Fruit fly (Drosophila melanogaster) whole organism, prepupa: Measurements from ENCODE around the gene AdamTS-A.
A peak's percentile ranks its signal among the peaks of the same experiment; 100 is the strongest.

Experiments
- Blimp-1 ChIP-seq: fragments of 200-800 bp; sonication (Bioruptor generic); optimal IDR thresholded peaks from 3 replicates; lab custom pipeline; 2017; ENCODE audit warnings: missing biosample characterization, missing genetic modification characterization, mild to moderate bottlenecking, moderate library complexity, missing genetic modification reagents
- CG10669 ChIP-seq: fragments of 200-800 bp; sonication (Bioruptor generic); optimal IDR thresholded peaks from 3 replicates; lab custom pipeline; 2018; ENCODE audit warnings: missing biosample characterization, mild to moderate bottlenecking, missing genetic modification characterization, moderate library complexity
- CG11902 ChIP-seq: fragments of 200-800 bp; sonication (Bioruptor generic); optimal IDR thresholded peaks from 3 replicates; lab custom pipeline; 2016; ENCODE audit warnings: missing biosample characterization, missing genetic modification characterization
- CG15336 ChIP-seq: fragments of 200-800 bp; sonication (Bioruptor generic); IDR thresholded peaks from 2 replicates; pipeline ENCODE4 v1.3.6; 2022; ENCODE audit warnings: missing biosample characterization, missing genetic modification characterization
- CG1621 ChIP-seq: fragments of 200-800 bp; sonication (Bioruptor generic); optimal IDR thresholded peaks from 3 replicates; lab custom pipeline; 2018; ENCODE audit warnings: missing biosample characterization, mild to moderate bottlenecking, missing genetic modification characterization
- CG16779 ChIP-seq: fragments of 200-800 bp; sonication (Bioruptor generic); optimal IDR thresholded peaks from 3 replicates; lab custom pipeline; 2017; ENCODE audit warnings: missing biosample characterization, mild to moderate bottlenecking, missing genetic modification characterization
- CG31627 ChIP-seq: fragments of 200-800 bp; sonication (Bioruptor generic); optimal IDR thresholded peaks from 3 replicates; lab custom pipeline; 2016; ENCODE audit warnings: missing biosample characterization, missing genetic modification characterization
- CG34406 ChIP-seq: fragments of 200-800 bp; sonication (Bioruptor generic); optimal IDR thresholded peaks from 3 replicates; lab custom pipeline; 2016; ENCODE audit warnings: missing biosample characterization, missing genetic modification characterization
- CG4318 ChIP-seq: fragments of 200-800 bp; sonication (Bioruptor generic); optimal IDR thresholded peaks from 3 replicates; lab custom pipeline; 2017; ENCODE audit warnings: missing biosample characterization, mild to moderate bottlenecking, missing genetic modification characterization
- CG6854 ChIP-seq: fragments of 200-800 bp; sonication (Bioruptor generic); optimal IDR thresholded peaks from 2 replicates; lab custom pipeline; 2017; ENCODE audit warnings: missing biosample characterization, mild to moderate bottlenecking, missing genetic modification characterization
- CG9139 ChIP-seq: fragments of 200-800 bp; sonication (Bioruptor generic); optimal IDR thresholded peaks from 3 replicates; lab custom pipeline; 2017; ENCODE audit warnings: missing biosample characterization, mild to moderate bottlenecking, missing genetic modification characterization
- Eip75B ChIP-seq: fragments of 200-800 bp; sonication (Bioruptor generic); optimal IDR thresholded peaks from 3 replicates; lab custom pipeline; 2016; ENCODE audit warnings: missing biosample characterization, missing genetic modification characterization
- Eip78C ChIP-seq: fragments of 200-800 bp; sonication (Bioruptor generic); peaks from one replicate; lab custom pipeline; 2016; ENCODE audit warnings: missing biosample characterization, missing genetic modification characterization
- Eip93F ChIP-seq: fragments of 200-800 bp; sonication (Bioruptor generic); optimal IDR thresholded peaks from 2 replicates; lab custom pipeline; 2016; ENCODE audit warnings: missing biosample characterization, mild to moderate bottlenecking, missing genetic modification characterization
- Ets21C ChIP-seq: fragments of 200-800 bp; sonication (Bioruptor generic); optimal IDR thresholded peaks from 3 replicates; lab custom pipeline; 2016; ENCODE audit warnings: missing biosample characterization, missing genetic modification characterization
- Gug ChIP-seq: fragments of 200-800 bp; sonication (Bioruptor generic); IDR thresholded peaks from 2 replicates; pipeline ENCODE4 v1.3.6; 2022; ENCODE audit warnings: missing biosample characterization, missing genetic modification characterization
- Hr38 ChIP-seq: sonication (Bioruptor generic); optimal IDR thresholded peaks from 2 replicates; lab custom pipeline; 2016; ENCODE audit warnings: missing biosample characterization, missing genetic modification characterization
- Hr39 ChIP-seq: fragments of 200-800 bp; sonication (Bioruptor generic); optimal IDR thresholded peaks from 2 replicates; lab custom pipeline; 2016; ENCODE audit warnings: missing biosample characterization, missing genetic modification characterization
- Met ChIP-seq: fragments of 200-800 bp; sonication (Bioruptor generic); optimal IDR thresholded peaks from 3 replicates; lab custom pipeline; 2016; ENCODE audit warnings: missing biosample characterization, missing genetic modification characterization
- OdsH ChIP-seq: fragments of 200-800 bp; sonication (Bioruptor generic); optimal IDR thresholded peaks from 3 replicates; lab custom pipeline; 2016; ENCODE audit warnings: missing biosample characterization, missing genetic modification characterization
- Smox ChIP-seq: fragments of 200-800 bp; sonication (Bioruptor generic); optimal IDR thresholded peaks from 3 replicates; lab custom pipeline; 2016; ENCODE audit warnings: missing biosample characterization, missing genetic modification characterization
- Sox102F ChIP-seq: fragments of 200-800 bp; sonication (Bioruptor generic); optimal IDR thresholded peaks from 2 replicates; lab custom pipeline; 2016; ENCODE audit warnings: missing biosample characterization, mild to moderate bottlenecking, missing genetic modification characterization
- Sox15 ChIP-seq: fragments of 200-800 bp; sonication (Bioruptor generic); optimal IDR thresholded peaks from 3 replicates; lab custom pipeline; 2016; ENCODE audit warnings: missing biosample characterization, missing genetic modification characterization
- achi ChIP-seq: fragments of 200-800 bp; sonication (Bioruptor generic); optimal IDR thresholded peaks from 3 replicates; lab custom pipeline; 2016; ENCODE audit warnings: missing biosample characterization, missing genetic modification characterization
- acj6 ChIP-seq: fragments of 200-800 bp; sonication (Bioruptor generic); optimal IDR thresholded peaks from 3 replicates; lab custom pipeline; 2016; ENCODE audit warnings: missing biosample characterization, missing genetic modification characterization
- esn ChIP-seq: fragments of 200-800 bp; sonication (Bioruptor generic); optimal IDR thresholded peaks from 2 replicates; lab custom pipeline; 2016; ENCODE audit warnings: missing biosample characterization, mild to moderate bottlenecking, missing genetic modification characterization, moderate library complexity
- fd85E ChIP-seq: fragments of 200-800 bp; sonication (Bioruptor generic); optimal IDR thresholded peaks from 3 replicates; lab custom pipeline; 2016; ENCODE audit warnings: missing biosample characterization, missing genetic modification characterization
- lz ChIP-seq: fragments of 200-800 bp; sonication (Bioruptor generic); optimal IDR thresholded peaks from 3 replicates; lab custom pipeline; 2016; ENCODE audit warnings: missing biosample characterization, missing genetic modification characterization
- net ChIP-seq: fragments of 200-800 bp; sonication (Bioruptor generic); optimal IDR thresholded peaks from 3 replicates; lab custom pipeline; 2016; ENCODE audit warnings: missing biosample characterization, missing genetic modification characterization
- salr ChIP-seq, 2 experiments: fragments of 200-800 bp; sonication (Bioruptor generic); optimal IDR thresholded peaks; 3 replicates each; lab custom pipeline; 2016 to 2018; ENCODE audit warnings: missing biosample characterization in 2 of 2, missing genetic modification characterization in 2 of 2, mild to moderate bottlenecking in 1 of 2
- spab ChIP-seq: fragments of 200-800 bp; sonication (Bioruptor generic); optimal IDR thresholded peaks from 2 replicates; lab custom pipeline; 2017; ENCODE audit warnings: missing biosample characterization, mild to moderate bottlenecking, missing genetic modification characterization, missing genetic modification reagents
- ss ChIP-seq, 2 experiments: fragments of 200-800 bp; sonication (Bioruptor generic); optimal IDR thresholded peaks; 2 replicates in 1 of 2; 3 replicates in 1 of 2; lab custom pipeline; 2017 to 2018; ENCODE audit warnings: mild to moderate bottlenecking in 2 of 2, missing biosample characterization in 2 of 2, missing genetic modification characterization in 2 of 2, moderate library complexity in 1 of 2
- svp ChIP-seq: fragments of 200-800 bp; sonication (Bioruptor generic); peaks from one replicate; lab custom pipeline; 2016; ENCODE audit warnings: missing biosample characterization, missing genetic modification characterization

AdamTS-A gene

DNA sequence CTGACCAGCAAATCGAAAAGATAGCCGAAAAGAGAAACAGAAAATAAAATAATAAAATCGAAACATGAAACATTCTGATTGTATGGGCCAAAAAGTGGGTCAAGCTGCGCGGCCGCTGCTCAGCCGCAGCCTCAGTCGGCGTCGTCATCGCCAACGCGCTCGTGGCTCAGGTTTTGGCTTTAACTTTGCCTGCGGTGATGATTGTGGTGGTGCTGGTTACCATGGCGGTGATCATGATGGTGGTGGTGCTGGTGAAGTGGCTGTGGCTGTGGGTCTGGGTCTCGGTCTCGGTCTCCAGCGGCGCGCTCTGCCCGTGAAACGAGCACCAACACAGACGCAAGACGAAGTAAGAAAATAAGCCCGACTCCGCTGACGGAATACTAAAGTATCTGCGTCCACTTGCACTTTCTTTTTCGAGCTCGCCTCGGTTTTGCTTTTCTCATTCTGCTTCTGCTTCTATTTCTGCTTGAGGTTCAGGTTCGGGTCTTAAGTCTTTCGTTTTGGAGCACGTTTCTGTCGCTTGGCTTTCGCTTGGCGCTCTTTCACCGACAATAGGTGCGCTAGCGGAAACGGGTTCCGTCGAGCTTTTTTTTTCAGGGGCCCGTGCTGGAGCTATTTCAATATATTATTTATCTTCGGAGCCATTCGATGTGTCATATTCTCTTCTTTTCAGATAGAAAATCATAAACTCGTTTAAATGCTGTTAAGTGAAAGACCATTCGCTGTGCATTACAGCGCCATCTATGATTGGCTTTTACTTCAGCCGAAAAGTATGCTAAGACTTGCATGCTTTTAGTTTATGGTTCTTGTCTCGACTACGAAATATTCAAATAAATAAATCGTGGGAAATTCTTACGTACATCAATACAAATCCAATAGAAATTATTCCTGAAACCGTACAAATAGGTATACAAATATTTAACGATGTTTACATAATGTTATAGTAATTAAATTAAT lies 38.3 kb downstream of the AdamTS-A start (continued):
- no peak for TF ChIP-seq fd85E (GFP tag; lab: Kevin White, UChicago)
- no peak for TF ChIP-seq Met (GFP tag; lab: Kevin White, UChicago)
- no peak for TF ChIP-seq CG34406 (GFP tag; lab: Kevin White, UChicago)
- TF ChIP-seq Sox15: no peak
- no peak for TF ChIP-seq Hr39 (GFP tag; lab: Kevin White, UChicago)
- no peak for TF ChIP-seq CG31627 (GFP tag; lab: Kevin White, UChicago)
- no peak for TF ChIP-seq net (GFP tag; lab: Kevin White, UChicago)
- peak; percentile 7 for TF ChIP-seq esn
- TF ChIP-seq Sox102F (GFP tag; lab: Kevin White, UChicago): no peak
- no peak for TF ChIP-seq salr (GFP tag; optimal IDR thresholded peaks at IDR 0.05; lab: Kevin White, UChicago)

- TF ChIP-seq Blimp-1 (GFP tag; lab: Kevin White, UChicago): peak; percentile 72
- TF ChIP-seq CG9139 (GFP tag; lab: Kevin White, UChicago): no peak
- no peak for TF ChIP-seq CG4318
- TF ChIP-seq Smox (GFP tag; lab: Kevin White, UChicago): no peak
Measured at dm6 chr3R:15436799-15437198, 39.2 kb downstream of the AdamTS-A start.

DNA sequence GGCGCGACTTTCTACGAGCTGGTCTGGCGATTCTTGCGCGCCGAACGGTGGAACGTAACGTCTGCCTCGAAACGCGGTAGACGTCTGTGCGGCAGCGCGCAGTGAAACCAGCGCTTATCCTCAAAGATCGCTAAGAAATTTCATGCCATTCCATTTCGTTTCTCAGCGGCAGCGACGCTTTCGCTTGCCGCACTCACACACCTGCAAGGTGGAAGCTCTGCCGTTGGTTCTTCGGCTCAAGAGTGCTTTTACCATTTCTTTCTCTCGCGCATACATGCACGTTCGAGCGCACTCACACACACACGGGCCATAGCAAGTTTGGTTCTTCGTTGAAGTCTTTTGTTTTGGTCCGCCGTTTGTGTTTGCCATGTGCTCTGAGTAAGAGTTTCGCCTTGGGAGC lies 41.3 kb downstream of the AdamTS-A start, which contains the start of gene CG6118:
Gene CG6118 (minus strand): TSS at position 63 of the 400 bp plus-strand sequence.
- peak; percentile 82 for TF ChIP-seq Blimp-1 (GFP tag; lab: Kevin White, UChicago)
- TF ChIP-seq CG11902 (GFP tag; lab: Kevin White, UChicago): no peak
- no peak for TF ChIP-seq CG10669
- no peak for TF ChIP-seq OdsH (GFP tag; lab: Kevin White, UChicago)
- TF ChIP-seq CG16779 (tag; lab: Kevin White, UChicago): no peak
- no peak for TF ChIP-seq Gug (GFP tag; lab: Robert Waterston, UW)
- TF ChIP-seq CG6854 (GFP tag; lab: Kevin White, UChicago): peak; percentile 42
- no peak for TF ChIP-seq CG1621 (tag; lab: Kevin White, UChicago)
- TF ChIP-seq Hr39 (GFP tag; lab: Kevin White, UChicago): no peak
- TF ChIP-seq CG15336: no peak

- TF ChIP-seq Eip93F (GFP tag; lab: Kevin White, UChicago) (no peak), Blimp-1 (GFP tag; lab: Kevin White, UChicago) (peak; percentile 83), Eip78C (GFP tag; lab: Kevin White, UChicago) (peak; percentile 35), Ets21C (no peak), CG6854 (GFP tag; lab: Kevin White, UChicago) (peak; percentile 86), ss (GFP tag; optimal IDR thresholded peaks at IDR 0.05; lab: Kevin White, UChicago) (no peak)
Measured at dm6 chr3R:15433340-15433945, 42.5 kb downstream of the AdamTS-A start.

DNA sequence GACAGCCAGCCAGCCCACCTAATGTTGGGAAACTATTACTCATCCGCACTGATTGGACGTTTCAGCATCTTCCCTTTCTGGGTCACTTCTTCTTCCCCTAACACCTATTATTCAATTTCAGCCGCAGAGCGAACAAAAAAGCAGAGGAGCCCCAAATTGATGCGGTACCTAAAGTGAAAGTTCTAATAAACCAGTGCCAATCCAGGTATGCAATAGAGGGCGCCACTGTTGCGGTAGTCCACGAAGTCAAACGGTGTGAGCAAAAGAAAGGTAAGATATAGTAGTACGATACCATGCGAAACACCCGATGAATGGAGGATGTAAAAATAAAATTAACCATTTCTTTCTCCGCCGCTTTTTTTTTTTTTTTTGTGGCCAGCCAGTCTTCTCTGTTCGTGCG lies 44.9 kb downstream of the AdamTS-A start:
- TF ChIP-seq CG15336 (no peak), fd85E (GFP tag; lab: Kevin White, UChicago) (no peak), lz (GFP tag; lab: Kevin White, UChicago) (no peak), svp (no peak), Eip78C (GFP tag; lab: Kevin White, UChicago) (no peak), Hr38 (GFP tag; lab: Kevin White, UChicago) (no peak), spab (GFP tag; lab: Kevin White, UChicago) (no peak), achi (GFP tag; lab: Kevin White, UChicago) (no peak), Eip75B (no peak), acj6 (no peak)
